Fruit fly (Drosophila melanogaster): ENCODE results near the gene mRpS25.

- TF ChIP-seq CG8478 (optimal IDR thresholded peaks at IDR 0.05) (no peak), CTCF (optimal IDR thresholded peaks at IDR 0.05) (no peak)
Measured at dm6 chrX:14612302-14612701, 29.5 kb upstream of the mRpS25 start.

Measured in S2 (cell line).